Fruit fly (Drosophila melanogaster) whole organism, embryonic: ENCODE data around the gene Dus1.

Experiments
- Abd-B ChIP-seq: fragments of 200-800 bp; sonication (Bioruptor generic); optimal IDR thresholded peaks from 2 replicates; lab custom pipeline; 2018; ENCODE audit warnings: missing biosample characterization, mild to moderate bottlenecking, missing genetic modification characterization, moderate library complexity
- BEAF-32 ChIP-seq: fragments of 200-800 bp; sonication (Bioruptor generic); optimal IDR thresholded peaks from 3 replicates; lab custom pipeline; 2017; ENCODE audit warnings: missing biosample characterization, missing genetic modification characterization, mild to moderate bottlenecking, moderate library complexity, missing genetic modification reagents
- CG11398 ChIP-seq: fragments of 200-800 bp; sonication (Bioruptor generic); optimal IDR thresholded peaks from 2 replicates; lab custom pipeline; 2016; ENCODE audit warnings: missing biosample characterization, missing genetic modification characterization
- CG11560 ChIP-seq: fragments of 200-800 bp; sonication (Bioruptor generic); IDR thresholded peaks from 3 replicates; pipeline ENCODE4 v1.3.6; 2022; ENCODE audit warnings: missing biosample characterization, missing genetic modification characterization
- CG12104 ChIP-seq: fragments of 200-800 bp; sonication (Bioruptor generic); optimal IDR thresholded peaks from 3 replicates; lab custom pipeline; 2016; ENCODE audit warnings: missing biosample characterization, missing genetic modification characterization
- CG14050 ChIP-seq: fragments of 200-800 bp; sonication (Bioruptor generic); IDR thresholded peaks from 3 replicates; pipeline ENCODE4 v1.3.6; 2022; ENCODE audit warnings: missing biosample characterization, missing genetic modification characterization
- CG18011 ChIP-seq: fragments of 200-800 bp; sonication (Bioruptor generic); optimal IDR thresholded peaks from 2 replicates; lab custom pipeline; 2017; ENCODE audit warnings: missing biosample characterization, missing genetic modification characterization, mild to moderate bottlenecking, moderate library complexity, missing genotype
- CG1832 ChIP-seq: fragments of 200-800 bp; sonication (Bioruptor generic); optimal IDR thresholded peaks from 2 replicates; lab custom pipeline; 2017; ENCODE audit warnings: missing biosample characterization, mild to moderate bottlenecking, missing genetic modification characterization, inconsistent platforms
- CG2199 ChIP-seq: fragments of 200-800 bp; sonication (Bioruptor generic); IDR thresholded peaks from 3 replicates; pipeline ENCODE4 v1.3.6; 2022; ENCODE audit warnings: missing biosample characterization, missing genetic modification characterization
- CG30403 ChIP-seq: fragments of 200-800 bp; sonication (Bioruptor generic); optimal IDR thresholded peaks from 3 replicates; lab custom pipeline; 2016; ENCODE audit warnings: missing biosample characterization, missing genetic modification characterization
- CG31441 ChIP-seq: fragments of 200-800 bp; sonication (Bioruptor generic); IDR thresholded peaks from 2 replicates; pipeline ENCODE4 v1.3.6; 2022; ENCODE audit warnings: missing biosample characterization, missing genetic modification characterization
- CG3163 ChIP-seq: fragments of 200-800 bp; sonication (Bioruptor generic); optimal IDR thresholded peaks from 3 replicates; lab custom pipeline; 2016; ENCODE audit warnings: missing biosample characterization, missing genetic modification characterization
- CG4328 ChIP-seq: fragments of 200-800 bp; sonication (Bioruptor generic); optimal IDR thresholded peaks from 3 replicates; lab custom pipeline; 2017; ENCODE audit warnings: missing biosample characterization, missing genetic modification reagents, missing genetic modification characterization
- CG43689 ChIP-seq: fragments of 200-800 bp; sonication (Bioruptor generic); IDR thresholded peaks from 2 replicates; pipeline ENCODE4 v1.3.6; 2022; ENCODE audit warnings: missing biosample characterization, missing genetic modification characterization
- CG4820 ChIP-seq: fragments of 200-800 bp; sonication (Bioruptor generic); optimal IDR thresholded peaks from 3 replicates; lab custom pipeline; 2016; ENCODE audit warnings: missing biosample characterization, missing genetic modification characterization
- CG6272 ChIP-seq: fragments of 200-800 bp; sonication (Bioruptor generic); IDR thresholded peaks from 2 replicates; pipeline ENCODE4 v1.3.6; 2022; ENCODE audit warnings: missing biosample characterization, missing genetic modification characterization
- CG6654 ChIP-seq: fragments of 200-800 bp; sonication (Bioruptor generic); optimal IDR thresholded peaks from 2 replicates; lab custom pipeline; 2017; ENCODE audit warnings: missing biosample characterization, mild to moderate bottlenecking, missing genetic modification characterization
- CG7556 ChIP-seq: fragments of 200-800 bp; sonication (Bioruptor generic); optimal IDR thresholded peaks from 2 replicates; lab custom pipeline; 2017; ENCODE audit warnings: missing biosample characterization, mild to moderate bottlenecking, missing genetic modification characterization
- CG7839 ChIP-seq: fragments of 200-800 bp; sonication (Bioruptor generic); optimal IDR thresholded peaks from 3 replicates; lab custom pipeline; 2018; ENCODE audit warnings: missing biosample characterization, mild to moderate bottlenecking, missing genetic modification characterization, moderate library complexity
- CG8765 ChIP-seq: fragments of 200-800 bp; sonication (Bioruptor generic); IDR thresholded peaks from 2 replicates; pipeline ENCODE4 v1.3.6; 2022; ENCODE audit warnings: missing biosample characterization, missing genetic modification characterization
- CG9437 ChIP-seq: fragments of 200-800 bp; sonication (Bioruptor generic); optimal IDR thresholded peaks from 2 replicates; lab custom pipeline; 2018; ENCODE audit warnings: missing biosample characterization, mild to moderate bottlenecking, missing genetic modification characterization
- CTCF ChIP-seq: fragments of 200-800 bp; sonication (Bioruptor generic); optimal IDR thresholded peaks from 2 replicates; lab custom pipeline; 2017; ENCODE audit warnings: missing biosample characterization, mild to moderate bottlenecking, missing genetic modification characterization, moderate library complexity
- E2f1 ChIP-seq: fragments of 200-800 bp; sonication (Bioruptor generic); IDR thresholded peaks from 2 replicates; pipeline ENCODE4 v1.3.6; 2022; ENCODE audit warnings: missing biosample characterization, missing genetic modification characterization
- Eip74EF ChIP-seq, 2 experiments: fragments of 200-800 bp in 1 of 2; fragments of >200 bp in 1 of 2; sonication (Bioruptor generic) in 1 of 2; optimal IDR thresholded peaks; 2 replicates each; lab custom pipeline; 2017 to 2019; ENCODE audit warnings: missing biosample characterization in 2 of 2, missing genetic modification characterization in 2 of 2, mild to moderate bottlenecking in 1 of 2, moderate library complexity in 1 of 2
- HLH4C ChIP-seq: fragments of 200-800 bp; sonication (Bioruptor generic); IDR thresholded peaks from 3 replicates; pipeline ENCODE4 v1.3.6; 2022; ENCODE audit warnings: missing biosample characterization, missing genetic modification characterization; ENCODE audit not compliant: partially characterized antibody
- Hr51 ChIP-seq, 2 experiments: fragments of 200-800 bp; sonication (Bioruptor generic); optimal IDR thresholded peaks; 2 replicates in 1 of 2; 3 replicates in 1 of 2; lab custom pipeline; 2016 to 2018; ENCODE audit warnings: missing biosample characterization in 2 of 2, missing genetic modification characterization in 2 of 2, mild to moderate bottlenecking in 1 of 2, moderate library complexity in 1 of 2
- Lim3 ChIP-seq: fragments of 200-800 bp; sonication (Bioruptor generic); IDR thresholded peaks from 2 replicates; pipeline ENCODE4 v1.3.6; 2022; ENCODE audit warnings: missing biosample characterization, missing genetic modification characterization
- MBD-R2 ChIP-seq: fragments of 200-800 bp; sonication (Bioruptor generic); IDR thresholded peaks from 2 replicates; pipeline ENCODE4 v1.3.6; 2022; ENCODE audit warnings: missing biosample characterization, missing genetic modification characterization
- NK7.1 ChIP-seq: fragments of 200-800 bp; sonication (Bioruptor generic); optimal IDR thresholded peaks from 3 replicates; lab custom pipeline; 2016; ENCODE audit warnings: missing biosample characterization, missing genetic modification characterization
- Side ChIP-seq: fragments of 200-800 bp; sonication (Bioruptor generic); optimal IDR thresholded peaks from 2 replicates; lab custom pipeline; 2016; ENCODE audit warnings: missing biosample characterization, missing genetic modification characterization
- Stat92E ChIP-seq, 3 experiments: fragments of >200 bp in 2 of 3; fragments of 200-800 bp in 1 of 3; sonication (Bioruptor generic) in 1 of 3; optimal IDR thresholded peaks; 2 replicates each; lab custom pipeline; 2017 to 2019; ENCODE audit warnings: missing biosample characterization in 3 of 3, missing genetic modification characterization in 3 of 3, mild to moderate bottlenecking in 1 of 3, moderate library complexity in 1 of 3
- TFAM ChIP-seq: fragments of 200-800 bp; sonication (Bioruptor generic); optimal IDR thresholded peaks from 2 replicates; lab custom pipeline; 2017; ENCODE audit warnings: missing biosample characterization, missing genetic modification characterization, inconsistent platforms
- Tbp ChIP-seq: fragments of >200 bp; optimal IDR thresholded peaks from 2 replicates; lab custom pipeline; 2018; ENCODE audit warnings: missing biosample characterization, missing genetic modification characterization
- ash1 ChIP-seq: fragments of 200-800 bp; sonication (Bioruptor generic); optimal IDR thresholded peaks from 2 replicates; lab custom pipeline; 2018; ENCODE audit warnings: missing biosample characterization, mild to moderate bottlenecking, missing genetic modification characterization
- cas ChIP-seq: fragments of 200-800 bp; sonication (Bioruptor generic); IDR thresholded peaks from 2 replicates; pipeline ENCODE4 v1.3.6; 2022; ENCODE audit warnings: missing biosample characterization, missing genetic modification characterization
- crol ChIP-seq: fragments of 200-800 bp; sonication (Bioruptor generic); IDR thresholded peaks from 2 replicates; pipeline ENCODE4 v1.3.6; 2022; ENCODE audit warnings: missing biosample characterization, missing genetic modification characterization
- da ChIP-seq: fragments of 200-800 bp; sonication (Bioruptor generic); optimal IDR thresholded peaks from 2 replicates; lab custom pipeline; 2016; ENCODE audit warnings: missing biosample characterization, missing genetic modification characterization
- dmrt99B ChIP-seq: fragments of 200-800 bp; sonication (Bioruptor generic); optimal IDR thresholded peaks from 2 replicates; lab custom pipeline; 2018; ENCODE audit warnings: missing biosample characterization, mild to moderate bottlenecking, missing genetic modification characterization, moderate library complexity
- esg ChIP-seq: fragments of 200-800 bp; sonication (Bioruptor generic); conservative IDR thresholded peaks from 2 replicates; pipeline ENCODE4 v1.3.6; 2022; ENCODE audit warnings: missing biosample characterization, missing genetic modification characterization
- her ChIP-seq: fragments of 200-800 bp; sonication (Bioruptor generic); optimal IDR thresholded peaks from 2 replicates; lab custom pipeline; 2016; ENCODE audit warnings: missing biosample characterization, missing genetic modification characterization
- lmd ChIP-seq: fragments of 200-800 bp; sonication (Bioruptor generic); IDR thresholded peaks from 2 replicates; pipeline ENCODE4 v1.3.6; 2022; ENCODE audit warnings: missing biosample characterization, missing genetic modification characterization
- odd ChIP-seq: fragments of 200-800 bp; sonication (Bioruptor generic); optimal IDR thresholded peaks from 2 replicates; lab custom pipeline; 2017; ENCODE audit warnings: missing biosample characterization, mild to moderate bottlenecking, missing genetic modification characterization
- pum ChIP-seq: fragments of 200-800 bp; sonication (Bioruptor generic); optimal IDR thresholded peaks from 2 replicates; lab custom pipeline; 2016; ENCODE audit warnings: missing biosample characterization, missing genetic modification characterization
- run ChIP-seq: fragments of 200-800 bp; sonication (Bioruptor generic); optimal IDR thresholded peaks from 3 replicates; lab custom pipeline; 2018; ENCODE audit warnings: missing biosample characterization, mild to moderate bottlenecking, missing genetic modification characterization
- sisA ChIP-seq: fragments of 200-800 bp; sonication (Bioruptor generic); IDR thresholded peaks from 2 replicates; pipeline ENCODE4 v1.3.6; 2022; ENCODE audit warnings: missing biosample characterization, missing genetic modification characterization
- stc ChIP-seq: fragments of 200-800 bp; sonication (Bioruptor generic); IDR thresholded peaks from 2 replicates; pipeline ENCODE4 v1.3.6; 2022; ENCODE audit warnings: missing biosample characterization, missing genetic modification characterization
- tap ChIP-seq: fragments of 200-800 bp; optimal IDR thresholded peaks from 3 replicates; lab custom pipeline; 2019; ENCODE audit warnings: missing biosample characterization, mild to moderate bottlenecking, missing genetic modification characterization, moderate library complexity
- tgo ChIP-seq: fragments of 200-800 bp; sonication (Bioruptor generic); IDR thresholded peaks from 3 replicates; pipeline ENCODE4 v1.3.6; 2022; ENCODE audit warnings: missing biosample characterization, missing genetic modification characterization
- tio ChIP-seq: fragments of 200-800 bp; sonication (Bioruptor generic); optimal IDR thresholded peaks from 2 replicates; lab custom pipeline; 2017; ENCODE audit warnings: missing biosample characterization, missing genetic modification characterization, inconsistent platforms

The Dus1 gene

dm6 chr2L:224599-225385 is 46.8 kb downstream of the Dus1 start (continued):
- TF ChIP-seq CTCF (GFP tag; lab: Kevin White, UChicago), result peak; percentile 18
- TF ChIP-seq run, result no peak
- TF ChIP-seq CG6272 (GFP tag; lab: Robert Waterston, UW), result peak; percentile 37; the same call in 1 of the 2 replicates
- TF ChIP-seq CG7839 (tag; lab: Kevin White, UChicago), result no peak
- TF ChIP-seq Lim3 (GFP tag; lab: Robert Waterston, UW), result no peak
- no peak for TF ChIP-seq CG4328 (GFP tag; lab: Kevin White, UChicago)
- TF ChIP-seq CG1832 (GFP tag; lab: Kevin White, UChicago), result no peak
- TF ChIP-seq MBD-R2 (GFP tag; lab: Robert Waterston, UW), result peak; percentile 17; the same call in 1 of the 2 replicates
- TF ChIP-seq CG11560 (tag; lab: Robert Waterston, UW), result no peak
- peak; percentile 34; the same call in 1 of the 2 replicates for TF ChIP-seq stc (GFP tag; lab: Robert Waterston, UW)
- TF ChIP-seq CG2199 (GFP tag; lab: Robert Waterston, UW), result peak; percentile 56; the same call in 1 of the 3 replicates
- no peak for TF ChIP-seq CG18011 (GFP tag; lab: Kevin White, UChicago)
- no peak for TF ChIP-seq CG6654 (GFP tag; lab: Kevin White, UChicago)
- TF ChIP-seq Stat92E (GFP tag; optimal IDR thresholded peaks at IDR 0.05; lab: Kevin White, UChicago), result no peak
- TF ChIP-seq CG43689, result 0 out of 2 replicates have a peak, but pooled peaks have one; percentile 7
- TF ChIP-seq BEAF-32 (GFP tag; lab: Kevin White, UChicago), result peak; percentile 25
- TF ChIP-seq ash1 (GFP tag; lab: Kevin White, UChicago), result no peak
- TF ChIP-seq Tbp (GFP tag; lab: Kevin White, UChicago), result no peak
- TF ChIP-seq E2f1 (GFP tag; lab: Robert Waterston, UW), result peak; percentile 25; the same call in 1 of the 2 replicates
- TF ChIP-seq cas (GFP tag; lab: Robert Waterston, UW), result no peak
- TF ChIP-seq CG4820 (GFP tag; lab: Kevin White, UChicago), result peak; percentile 30
- TF ChIP-seq CG7556 (GFP tag; lab: Kevin White, UChicago), result peak; percentile 82
- TF ChIP-seq CG12104, result peak; percentile 8
- TF ChIP-seq tgo (GFP tag; lab: Robert Waterston, UW), result peak; percentile 76
- peak; percentile 13; the same call in 1 of the 3 replicates for TF ChIP-seq HLH4C
- peak; percentile 44 to 70 for TF ChIP-seq Hr51 (GFP tag; optimal IDR thresholded peaks at IDR 0.05; lab: Kevin White, UChicago)
- TF ChIP-seq CG11398 (GFP tag; lab: Kevin White, UChicago), result peak; percentile 15
- TF ChIP-seq odd (GFP tag; lab: Kevin White, UChicago), result peak; percentile 58
- TF ChIP-seq Eip74EF (GFP tag; optimal IDR thresholded peaks at IDR 0.05; lab: Kevin White, UChicago), result no peak
- no peak for TF ChIP-seq CG8765 (GFP tag; lab: Robert Waterston, UW)
- peak; percentile 10 for TF ChIP-seq TFAM (GFP tag; lab: Kevin White, UChicago)
- TF ChIP-seq Side (GFP tag; lab: Kevin White, UChicago), result no peak
- no peak for TF ChIP-seq CG31441 (GFP tag; lab: Robert Waterston, UW)
- peak; percentile 51; the same call in 1 of the 3 replicates for TF ChIP-seq CG14050 (GFP tag; lab: Robert Waterston, UW)
- TF ChIP-seq CG30403, result peak; percentile 74
- TF ChIP-seq Abd-B (GFP tag; lab: Kevin White, UChicago), result no peak
- peak; percentile 31; the same call in 1 of the 2 replicates for TF ChIP-seq esg (GFP tag; lab: Robert Waterston, UW)
- peak; percentile 55 for TF ChIP-seq tap (tag; lab: Kevin White, UChicago)
- TF ChIP-seq CG3163, result no peak
- no peak for TF ChIP-seq NK7.1 (GFP tag; lab: Kevin White, UChicago)
- no peak; the same call in none of the 2 replicates for TF ChIP-seq crol (GFP tag; lab: Robert Waterston, UW)
- no peak for TF ChIP-seq her (GFP tag; lab: Kevin White, UChicago)
- peak; percentile 16 for TF ChIP-seq da (GFP tag; lab: Kevin White, UChicago)
- TF ChIP-seq lmd (GFP tag; lab: Robert Waterston, UW), result no peak; the same call in none of the 2 replicates
- TF ChIP-seq CG9437 (GFP tag; lab: Kevin White, UChicago), result peak; percentile 14
- TF ChIP-seq pum (GFP tag; lab: Kevin White, UChicago), result peak; percentile 48
- TF ChIP-seq dmrt99B (tag; lab: Kevin White, UChicago), result no peak
- TF ChIP-seq tio, result peak; percentile 38
- peak; percentile 60 for TF ChIP-seq sisA (GFP tag; lab: Robert Waterston, UW)
